Worm (Caenorhabditis elegans) whole organism, L4/young adult: ENCODE data around the gene cct-4.

Source experiments
- W03F9.2 ChIP-seq: fragments of 150-350 bp; optimal IDR thresholded peaks from 2 replicates; lab custom pipeline; 2014; ENCODE audit warnings: missing biosample characterization, missing genetic modification characterization
- dao-5 ChIP-seq: sonication (generic microtip); optimal IDR thresholded peaks from 2 replicates; lab custom pipeline; 2016; ENCODE audit warnings: missing genotype, missing genetic modification characterization, moderate library complexity, missing compliant biosample characterization
- him-1 ChIP-seq: sonication (generic microtip); optimal IDR thresholded peaks from 2 replicates; lab custom pipeline; 2016; ENCODE audit warnings: missing genotype, missing genetic modification reagents, missing genetic modification characterization, missing compliant biosample characterization

- TF ChIP-seq dao-5 (no peak), W03F9.2 (tag; lab: Kevin White, UChicago) (no peak), him-1 (no peak)
Observed at ce11 chrII:8278415-8278814, 5.1 kb upstream of the cct-4 start, which contains the start of the genes mrpl-10 and clec-142.
